Worm (Caenorhabditis elegans): ENCODE results near the gene math-13.

ce11 chrII:1921018-1921417 lies 45.3 kb downstream of the math-13 start, which contains the start of gene bath-7:
- TF ChIP-seq ztf-11 (tag; optimal IDR thresholded peaks at IDR 0.05) (no peak), elt-3 (tag; optimal IDR thresholded peaks at IDR 0.05) (no peak), pha-4 (tag; optimal IDR thresholded peaks at IDR 0.05) (no peak), snpc-4 (tag; optimal IDR thresholded peaks at IDR 0.05) (no peak), unc-62 (GFP tag; optimal IDR thresholded peaks at IDR 0.05) (no peak), lsy-2 (tag; optimal IDR thresholded peaks at IDR 0.05) (no peak), mep-1 (tag; optimal IDR thresholded peaks at IDR 0.05) (no peak), nhr-28 (tag; optimal IDR thresholded peaks at IDR 0.05) (no peak), nhr-237 (tag; optimal IDR thresholded peaks at IDR 0.05) (no peak), nhr-2 (tag; optimal IDR thresholded peaks at IDR 0.05) (no peak), sptf-1 (tag; optimal IDR thresholded peaks at IDR 0.05) (no peak), unc-39 (tag; optimal IDR thresholded peaks at IDR 0.05) (no peak)

Measured in whole organism, mixed stage, embryonic.